Worm (Caenorhabditis elegans) whole organism, late embryonic: ENCODE data around the gene T01D3.3.

ENCODE experiments used
- C08G9.2 ChIP-seq: sonication (generic microtip); optimal IDR thresholded peaks from 2 replicates; lab custom pipeline; 2016; ENCODE audit warnings: mild to moderate bottlenecking, missing genetic modification characterization, moderate library complexity, missing compliant biosample characterization
- C38D4.7 ChIP-seq: fragments of 200-800 bp; sonication (Bioruptor generic); optimal IDR thresholded peaks from 2 replicates; lab custom pipeline; 2018; ENCODE audit warnings: mild to moderate bottlenecking, missing genetic modification characterization, moderate library complexity, missing compliant biosample characterization
- K02D7.2 ChIP-seq: sonication (generic microtip); optimal IDR thresholded peaks from 2 replicates; lab custom pipeline; 2017; ENCODE audit warnings: mild to moderate bottlenecking, missing genetic modification characterization, missing compliant biosample characterization
- K09A11.1 ChIP-seq: sonication (generic microtip); optimal IDR thresholded peaks from 2 replicates; lab custom pipeline; 2017; ENCODE audit warnings: antibody characterized with exemption, mild to moderate bottlenecking, missing genetic modification characterization, missing compliant biosample characterization; ENCODE audit not compliant: insufficient read depth
- T23F11.4 ChIP-seq: fragments of 200-800 bp; sonication (Bioruptor generic); optimal IDR thresholded peaks from 2 replicates; lab custom pipeline; 2018; ENCODE audit warnings: mild to moderate bottlenecking, missing genetic modification characterization, missing compliant biosample characterization
- ceh-14 ChIP-seq: sonication (generic microtip); optimal IDR thresholded peaks from 2 replicates; lab custom pipeline; 2016; ENCODE audit warnings: missing genotype, missing genetic modification characterization, missing compliant biosample characterization
- ceh-18 ChIP-seq: sonication (generic microtip); optimal IDR thresholded peaks from 2 replicates; lab custom pipeline; 2016; ENCODE audit warnings: missing genetic modification characterization, missing compliant biosample characterization
- ceh-19 ChIP-seq: fragments of 200-800 bp; sonication (Bioruptor generic); optimal IDR thresholded peaks from 2 replicates; lab custom pipeline; 2018; ENCODE audit warnings: mild to moderate bottlenecking, missing genetic modification characterization, missing compliant biosample characterization
- ceh-2 ChIP-seq: sonication (generic microtip); optimal IDR thresholded peaks from 2 replicates; lab custom pipeline; 2016; ENCODE audit warnings: missing genotype, missing genetic modification characterization, missing compliant biosample characterization
- ceh-22 ChIP-seq: sonication (generic microtip); optimal IDR thresholded peaks from 2 replicates; lab custom pipeline; 2017; ENCODE audit warnings: missing biosample characterization, missing genetic modification characterization
- ceh-31 ChIP-seq: sonication (generic microtip); optimal IDR thresholded peaks from 2 replicates; lab custom pipeline; 2016; ENCODE audit warnings: missing genetic modification characterization, missing compliant biosample characterization
- ceh-48 ChIP-seq: sonication (generic microtip); optimal IDR thresholded peaks from 2 replicates; lab custom pipeline; 2016; ENCODE audit warnings: missing genetic modification characterization, inconsistent platforms, missing compliant biosample characterization
- ceh-6 ChIP-seq: fragments of 200-800 bp; sonication (Bioruptor generic); optimal IDR thresholded peaks from 2 replicates; lab custom pipeline; 2018; ENCODE audit warnings: mild to moderate bottlenecking, missing genetic modification characterization, missing compliant biosample characterization
- ceh-9 ChIP-seq: sonication (generic microtip); optimal IDR thresholded peaks from 2 replicates; lab custom pipeline; 2016; ENCODE audit warnings: mild to moderate bottlenecking, missing genetic modification characterization, inconsistent platforms, missing compliant biosample characterization
- eyg-1 ChIP-seq: sonication (generic microtip); optimal IDR thresholded peaks from 2 replicates; lab custom pipeline; 2016; ENCODE audit warnings: missing genotype, missing genetic modification characterization, missing compliant biosample characterization
- fax-1 ChIP-seq: sonication (generic microtip); optimal IDR thresholded peaks from 2 replicates; lab custom pipeline; 2016; ENCODE audit warnings: missing genotype, missing genetic modification characterization, missing compliant biosample characterization
- fkh-6 ChIP-seq: sonication (generic microtip); optimal IDR thresholded peaks from 2 replicates; lab custom pipeline; 2016; ENCODE audit warnings: missing genetic modification characterization, missing compliant biosample characterization
- hlh-13 ChIP-seq: fragments of 200-800 bp; sonication (Bioruptor generic); optimal IDR thresholded peaks from 2 replicates; lab custom pipeline; 2018; ENCODE audit warnings: mild to moderate bottlenecking, missing genetic modification characterization, missing compliant biosample characterization
- lim-6 ChIP-seq: sonication (generic microtip); optimal IDR thresholded peaks from 2 replicates; lab custom pipeline; 2016; ENCODE audit warnings: missing genetic modification characterization, missing compliant biosample characterization
- nfya-1 ChIP-seq: sonication (generic microtip); optimal IDR thresholded peaks from 2 replicates; lab custom pipeline; 2017; ENCODE audit warnings: missing genetic modification characterization, mild to moderate bottlenecking, missing compliant biosample characterization, antibody characterized with exemption, moderate library complexity
- nhr-11 ChIP-seq: fragments of 150-350 bp; optimal IDR thresholded peaks from 2 replicates; lab custom pipeline; 2014; ENCODE audit warnings: missing biosample characterization, missing genetic modification characterization
- nhr-232 ChIP-seq: sonication (generic microtip); optimal IDR thresholded peaks from 2 replicates; lab custom pipeline; 2016; ENCODE audit warnings: missing genetic modification characterization, missing compliant biosample characterization
- npax-4 ChIP-seq: sonication (generic microtip); optimal IDR thresholded peaks from 2 replicates; lab custom pipeline; 2016; ENCODE audit warnings: missing genetic modification characterization, missing compliant biosample characterization
- pat-9 ChIP-seq: fragments of 200-800 bp; sonication (Bioruptor generic); optimal IDR thresholded peaks from 2 replicates; lab custom pipeline; 2018; ENCODE audit warnings: mild to moderate bottlenecking, missing genetic modification characterization, moderate library complexity, missing compliant biosample characterization
- pax-1 ChIP-seq: fragments of 150-350 bp; optimal IDR thresholded peaks from 2 replicates; lab custom pipeline; 2014; ENCODE audit warnings: missing biosample characterization, missing genetic modification characterization
- pros-1 ChIP-seq: fragments of 150-350 bp; optimal IDR thresholded peaks from 2 replicates; lab custom pipeline; 2014; ENCODE audit warnings: missing biosample characterization, missing genetic modification reagents, missing genetic modification characterization
- rnt-1 ChIP-seq: sonication (generic microtip); optimal IDR thresholded peaks from 2 replicates; lab custom pipeline; 2016; ENCODE audit warnings: missing genetic modification characterization, missing compliant biosample characterization
- sdc-2 ChIP-seq: sonication (generic microtip); optimal IDR thresholded peaks from 2 replicates; lab custom pipeline; 2016; ENCODE audit warnings: missing genotype, missing genetic modification characterization, missing compliant biosample characterization
- tbx-7 ChIP-seq: sonication (generic microtip); optimal IDR thresholded peaks from 2 replicates; lab custom pipeline; 2016; ENCODE audit warnings: missing genotype, missing genetic modification characterization, missing compliant biosample characterization
- unc-42 ChIP-seq: sonication (generic microtip); optimal IDR thresholded peaks from 2 replicates; lab custom pipeline; 2016; ENCODE audit warnings: missing genotype, missing genetic modification characterization, missing compliant biosample characterization
- unc-55 ChIP-seq: sonication (generic microtip); optimal IDR thresholded peaks from 2 replicates; lab custom pipeline; 2017; ENCODE audit warnings: missing biosample characterization, missing genetic modification reagents, missing genetic modification characterization
- unc-86 ChIP-seq: sonication (generic microtip); optimal IDR thresholded peaks from 2 replicates; lab custom pipeline; 2016; ENCODE audit warnings: missing genetic modification characterization, missing compliant biosample characterization

Gene T01D3.3

ce11 chrV:13686513-13686912 lies 17.6 kb upstream of the T01D3.3 start:
- TF ChIP-seq unc-42 (tag; lab: Kevin White, UChicago): peak; percentile 64
- no peak for TF ChIP-seq C38D4.7

- TF ChIP-seq pax-1 (tag; lab: Kevin White, UChicago) (no peak), ceh-31 (tag; lab: Kevin White, UChicago) (peak; percentile 13)
These were observed 16.6 kb upstream of the T01D3.3 start for ce11 chrV:13687504-13687903.

ce11 chrV:13689592-13689991 lies 14.5 kb upstream of the T01D3.3 start, which contains the start of gene T01D3.1:
TSS of gene T01D3.1 (plus strand) at chrV:13689892.
- TF ChIP-seq fax-1 (tag; lab: Kevin White, UChicago) (no peak), nhr-11 (tag; lab: Kevin White, UChicago) (no peak), unc-55 (GFP tag; lab: Kevin White, UChicago) (no peak), sdc-2 (no peak), ceh-18 (no peak), T23F11.4 (no peak), nhr-232 (no peak), ceh-19 (GFP tag; lab: Kevin White, UChicago) (no peak), ceh-9 (tag; lab: Kevin White, UChicago) (no peak), ceh-48 (tag; lab: Kevin White, UChicago) (no peak), K09A11.1 (tag; lab: Kevin White, UChicago) (no peak), ceh-14 (no peak), pat-9 (tag; lab: Kevin White, UChicago) (no peak), pax-1 (tag; lab: Kevin White, UChicago) (no peak), eyg-1 (tag; lab: Kevin White, UChicago) (no peak)

ce11 chrV:13690276-13690675 lies 13.8 kb upstream of the T01D3.3 start:
- TF ChIP-seq K02D7.2 (tag; lab: Kevin White, UChicago) (no peak), npax-4 (tag; lab: Kevin White, UChicago) (no peak), rnt-1 (tag; lab: Kevin White, UChicago) (no peak), lim-6 (tag; lab: Kevin White, UChicago) (no peak), fkh-6 (tag; lab: Kevin White, UChicago) (no peak), pros-1 (no peak), unc-86 (tag; lab: Kevin White, UChicago) (no peak), tbx-7 (tag; lab: Kevin White, UChicago) (no peak), ceh-22 (tag; lab: Kevin White, UChicago) (no peak)

- TF ChIP-seq ceh-18 (no peak), nhr-232 (no peak), C38D4.7 (no peak), ceh-6 (GFP tag; lab: Kevin White, UChicago) (no peak), ceh-2 (tag; lab: Kevin White, UChicago) (no peak), hlh-13 (no peak)
- TF ChIP-seq, all 69 proteins: peak for 0
These were observed 10.0 kb upstream of the T01D3.3 start for ce11 chrV:13694103-13694502.

- TF ChIP-seq unc-42 (tag; lab: Kevin White, UChicago) (peak; percentile 3), C08G9.2 (no peak), nfya-1 (tag; lab: Kevin White, UChicago) (no peak)
These were observed 3.2 kb downstream of the T01D3.3 start, which contains the start of gene hlh-34 for ce11 chrV:13707295-13707694. TSS of gene hlh-34 (minus strand) at chrV:13707395.
